Fruit fly (Drosophila melanogaster) whole organism, embryonic: ENCODE data around the gene Trm7-34.

ENCODE experiments used
- ATbp ChIP-seq: fragments of 200-800 bp; sonication (Bioruptor generic); optimal IDR thresholded peaks from 2 replicates; lab custom pipeline; 2017; ENCODE audit warnings: missing biosample characterization, mild to moderate bottlenecking, missing genetic modification characterization, missing genetic modification reagents
- Aef1 ChIP-seq: fragments of 200-800 bp; sonication (Bioruptor generic); IDR thresholded peaks from 3 replicates; pipeline ENCODE4 v1.3.6; 2022; ENCODE audit warnings: missing biosample characterization, missing genetic modification characterization
- Asciz ChIP-seq: fragments of 200-800 bp; sonication (Bioruptor generic); optimal IDR thresholded peaks from 2 replicates; lab custom pipeline; 2017; ENCODE audit warnings: missing biosample characterization, mild to moderate bottlenecking, missing genetic modification characterization, missing genetic modification reagents
- Bdp1 ChIP-seq: fragments of 200-800 bp; sonication (Bioruptor generic); optimal IDR thresholded peaks from 3 replicates; lab custom pipeline; 2016; ENCODE audit warnings: missing biosample characterization, missing genetic modification characterization
- CG10366 ChIP-seq: fragments of 200-800 bp; sonication (Bioruptor generic); IDR thresholded peaks from 2 replicates; pipeline ENCODE4 v1.3.6; 2022; ENCODE audit warnings: missing biosample characterization, missing genetic modification characterization
- CG10431 ChIP-seq: fragments of 200-800 bp; sonication (Bioruptor generic); optimal IDR thresholded peaks from 3 replicates; lab custom pipeline; 2018; ENCODE audit warnings: missing biosample characterization, mild to moderate bottlenecking, missing genetic modification characterization
- CG10654 ChIP-seq: fragments of 200-800 bp; sonication (Bioruptor generic); optimal IDR thresholded peaks from 2 replicates; lab custom pipeline; 2016; ENCODE audit warnings: missing biosample characterization, missing genetic modification characterization
- CG11093 ChIP-seq: fragments of 200-800 bp; sonication (Bioruptor generic); IDR thresholded peaks from 3 replicates; pipeline ENCODE4 v1.3.6; 2022; ENCODE audit warnings: missing biosample characterization, missing genetic modification characterization
- CG12071 ChIP-seq: fragments of 200-800 bp; sonication (Bioruptor generic); optimal IDR thresholded peaks from 3 replicates; lab custom pipeline; 2018; ENCODE audit warnings: missing biosample characterization, mild to moderate bottlenecking, missing genetic modification characterization
- CG12104 ChIP-seq: fragments of 200-800 bp; sonication (Bioruptor generic); optimal IDR thresholded peaks from 3 replicates; lab custom pipeline; 2016; ENCODE audit warnings: missing biosample characterization, missing genetic modification characterization
- CG14965 ChIP-seq: fragments of 200-800 bp; sonication (Bioruptor generic); optimal IDR thresholded peaks from 2 replicates; lab custom pipeline; 2016; ENCODE audit warnings: missing biosample characterization, missing genetic modification characterization, borderline replicate concordance
- CG1529 ChIP-seq: fragments of 200-800 bp; sonication (Bioruptor generic); optimal IDR thresholded peaks from 3 replicates; lab custom pipeline; 2018; ENCODE audit warnings: missing biosample characterization, missing genetic modification characterization
- CG17328 ChIP-seq: fragments of 200-800 bp; sonication (Bioruptor generic); IDR thresholded peaks from 2 replicates; pipeline ENCODE4 v1.3.6; 2022; ENCODE audit warnings: missing biosample characterization, missing genetic modification characterization
- CG30020 ChIP-seq: fragments of 200-800 bp; optimal IDR thresholded peaks from 2 replicates; lab custom pipeline; 2019; ENCODE audit warnings: missing biosample characterization, mild to moderate bottlenecking, missing genetic modification characterization, moderate library complexity
- CG33557 ChIP-seq: fragments of 200-800 bp; sonication (Bioruptor generic); optimal IDR thresholded peaks from 2 replicates; lab custom pipeline; 2019; ENCODE audit warnings: missing biosample characterization, mild to moderate bottlenecking, missing genetic modification characterization, moderate library complexity
- CG4282 ChIP-seq: fragments of 200-800 bp; sonication (Bioruptor generic); optimal IDR thresholded peaks from 2 replicates; lab custom pipeline; 2016; ENCODE audit warnings: missing biosample characterization, missing genetic modification characterization
- CG4617 ChIP-seq: fragments of 200-800 bp; sonication (Bioruptor generic); optimal IDR thresholded peaks from 3 replicates; lab custom pipeline; 2016; ENCODE audit warnings: missing biosample characterization, missing genetic modification characterization, borderline replicate concordance
- CG6254 ChIP-seq: fragments of 200-800 bp; sonication (Bioruptor generic); optimal IDR thresholded peaks from 3 replicates; lab custom pipeline; 2017; ENCODE audit warnings: mild to moderate bottlenecking, missing biosample characterization, missing genetic modification reagents, missing genetic modification characterization
- CG6765 ChIP-seq: fragments of 200-800 bp; sonication (Bioruptor generic); optimal IDR thresholded peaks from 3 replicates; lab custom pipeline; 2017; ENCODE audit warnings: missing biosample characterization, mild to moderate bottlenecking, missing genetic modification characterization
- CG6791 ChIP-seq: fragments of 200-800 bp; sonication (Bioruptor generic); IDR thresholded peaks from 3 replicates; pipeline ENCODE4 v1.3.6; 2022; ENCODE audit warnings: missing biosample characterization, missing genetic modification characterization; ENCODE audit not compliant: partially characterized antibody
- CG7928 ChIP-seq: fragments of 200-800 bp; sonication (Bioruptor generic); optimal IDR thresholded peaks from 2 replicates; lab custom pipeline; 2017; ENCODE audit warnings: missing biosample characterization, mild to moderate bottlenecking, missing genetic modification characterization
- CG9727 ChIP-seq: fragments of 200-800 bp; sonication (Bioruptor generic); optimal IDR thresholded peaks from 3 replicates; lab custom pipeline; 2017; ENCODE audit warnings: missing biosample characterization, mild to moderate bottlenecking, missing genetic modification characterization
- Doc3 ChIP-seq: fragments of 200-800 bp; sonication (Bioruptor generic); IDR thresholded peaks from 3 replicates; pipeline ENCODE4 v1.3.6; 2022; ENCODE audit warnings: missing biosample characterization, missing genetic modification characterization; ENCODE audit not compliant: partially characterized antibody
- Dp ChIP-seq: fragments of 200-800 bp; sonication (Bioruptor generic); optimal IDR thresholded peaks from 2 replicates; lab custom pipeline; 2018; ENCODE audit warnings: missing biosample characterization, mild to moderate bottlenecking, missing genetic modification characterization, moderate library complexity
- H15 ChIP-seq: fragments of 200-800 bp; sonication (Bioruptor generic); IDR thresholded peaks from 3 replicates; pipeline ENCODE4 v1.3.6; 2022; ENCODE audit warnings: missing biosample characterization, missing genetic modification characterization
- HHEX ChIP-seq: fragments of 200-800 bp; sonication (Bioruptor generic); optimal IDR thresholded peaks from 3 replicates; lab custom pipeline; 2017; ENCODE audit warnings: missing biosample characterization, mild to moderate bottlenecking, missing genetic modification characterization, missing genetic modification reagents
- HmgD ChIP-seq: fragments of 200-800 bp; sonication (Bioruptor generic); optimal IDR thresholded peaks from 3 replicates; lab custom pipeline; 2016; ENCODE audit warnings: missing biosample characterization, missing genetic modification characterization
- Oaz ChIP-seq: fragments of 200-800 bp; sonication (Bioruptor generic); IDR thresholded peaks from 2 replicates; pipeline ENCODE4 v1.3.6; 2022; ENCODE audit warnings: missing biosample characterization, missing genetic modification characterization
- Ptx1 ChIP-seq: fragments of 200-800 bp; sonication (Bioruptor generic); IDR thresholded peaks from 2 replicates; pipeline ENCODE4 v1.3.6; 2022; ENCODE audit warnings: missing biosample characterization, missing genetic modification characterization
- Scr ChIP-seq: fragments of 200-800 bp; sonication (Bioruptor generic); IDR thresholded peaks from 2 replicates; pipeline ENCODE4 v1.3.6; 2022; ENCODE audit warnings: missing biosample characterization, missing genetic modification characterization; ENCODE audit not compliant: partially characterized antibody
- Sry-β ChIP-seq: fragments of 200-800 bp; sonication (Bioruptor generic); optimal IDR thresholded peaks from 2 replicates; lab custom pipeline; 2018; ENCODE audit warnings: missing biosample characterization, mild to moderate bottlenecking, missing genetic modification characterization, moderate library complexity
- YL-1 ChIP-seq: fragments of 200-800 bp; sonication (Bioruptor generic); optimal IDR thresholded peaks from 3 replicates; lab custom pipeline; 2017; ENCODE audit warnings: missing biosample characterization, mild to moderate bottlenecking, missing genetic modification characterization
- ap ChIP-seq: fragments of 200-800 bp; sonication (Bioruptor generic); IDR thresholded peaks from 2 replicates; pipeline ENCODE4 v1.3.6; 2022; ENCODE audit warnings: missing biosample characterization, missing genetic modification characterization
- cad ChIP-seq: fragments of >200 bp; optimal IDR thresholded peaks from 2 replicates; lab custom pipeline; 2017; ENCODE audit warnings: missing biosample characterization, missing genetic modification characterization
- cato ChIP-seq: fragments of 200-800 bp; sonication (Bioruptor generic); optimal IDR thresholded peaks from 2 replicates; lab custom pipeline; 2016; ENCODE audit warnings: missing biosample characterization, missing genetic modification characterization, borderline replicate concordance
- caup ChIP-seq: fragments of 200-800 bp; sonication (Bioruptor generic); optimal IDR thresholded peaks from 3 replicates; lab custom pipeline; 2017; ENCODE audit warnings: missing biosample characterization, mild to moderate bottlenecking, missing genetic modification characterization, moderate library complexity; ENCODE audit not compliant: severe bottlenecking
- fd102C ChIP-seq: fragments of 200-800 bp; sonication (Bioruptor generic); optimal IDR thresholded peaks from 2 replicates; lab custom pipeline; 2018; ENCODE audit warnings: missing biosample characterization, mild to moderate bottlenecking, missing genetic modification characterization, moderate library complexity
- fd3F ChIP-seq: fragments of 200-800 bp; sonication (Bioruptor generic); optimal IDR thresholded peaks from 2 replicates; lab custom pipeline; 2018; ENCODE audit warnings: missing biosample characterization, mild to moderate bottlenecking, missing genetic modification characterization, moderate library complexity
- fru ChIP-seq: fragments of >200 bp; optimal IDR thresholded peaks from 2 replicates; lab custom pipeline; 2017
- gfzf ChIP-seq: fragments of 200-800 bp; sonication (Bioruptor generic); optimal IDR thresholded peaks from 2 replicates; lab custom pipeline; 2016; ENCODE audit warnings: missing biosample characterization, mild to moderate bottlenecking, missing genetic modification characterization, moderate library complexity
- h ChIP-seq: fragments of >200 bp; optimal IDR thresholded peaks from 2 replicates; lab custom pipeline; 2017
- hth ChIP-seq: fragments of >200 bp; optimal IDR thresholded peaks from 2 replicates; lab custom pipeline; 2017; ENCODE audit warnings: inconsistent platforms
- jigr1 ChIP-seq: fragments of 200-800 bp; sonication (Bioruptor generic); IDR thresholded peaks from 3 replicates; pipeline ENCODE4 v1.3.6; 2022; ENCODE audit warnings: missing biosample characterization, missing genetic modification characterization
- pb ChIP-seq: fragments of 200-800 bp; sonication (Bioruptor generic); optimal IDR thresholded peaks from 3 replicates; lab custom pipeline; 2016; ENCODE audit warnings: missing biosample characterization, missing genetic modification characterization
- psq ChIP-seq: fragments of 200-800 bp; sonication (Bioruptor generic); optimal IDR thresholded peaks from 2 replicates; lab custom pipeline; 2017; ENCODE audit warnings: missing biosample characterization, missing genetic modification characterization
- pum ChIP-seq: fragments of 200-800 bp; sonication (Bioruptor generic); optimal IDR thresholded peaks from 2 replicates; lab custom pipeline; 2016; ENCODE audit warnings: missing biosample characterization, missing genetic modification characterization
- repo ChIP-seq: fragments of 200-800 bp; sonication (Bioruptor generic); optimal IDR thresholded peaks from 2 replicates; lab custom pipeline; 2016; ENCODE audit warnings: missing biosample characterization, missing genetic modification characterization
- seq ChIP-seq: fragments of 200-800 bp; sonication (Bioruptor generic); IDR thresholded peaks from 2 replicates; pipeline ENCODE4 v1.3.6; 2022; ENCODE audit warnings: missing biosample characterization, missing genetic modification characterization
- ssp ChIP-seq: fragments of 200-800 bp; sonication (Bioruptor generic); IDR thresholded peaks from 2 replicates; pipeline ENCODE4 v1.3.6; 2022; ENCODE audit warnings: missing biosample characterization, missing genetic modification characterization
- toy ChIP-seq: fragments of 200-800 bp; sonication (Bioruptor generic); IDR thresholded peaks from 2 replicates; pipeline ENCODE4 v1.3.6; 2022; ENCODE audit warnings: missing biosample characterization, missing genetic modification characterization
- tx ChIP-seq: fragments of 200-800 bp; sonication (Bioruptor generic); optimal IDR thresholded peaks from 2 replicates; lab custom pipeline; 2016; ENCODE audit warnings: missing biosample characterization, missing genetic modification characterization
- unpg ChIP-seq: fragments of 200-800 bp; sonication (Bioruptor generic); optimal IDR thresholded peaks from 3 replicates; lab custom pipeline; 2018; ENCODE audit warnings: missing biosample characterization, mild to moderate bottlenecking, missing genetic modification characterization, moderate library complexity

The Trm7-34 gene

dm6 chr3R:21118784-21119183 lies 14.9 kb downstream of the Trm7-34 start, which contains the start of gene Bdbt (continued):
- no peak for TF ChIP-seq CG6765 (GFP tag; lab: Kevin White, UChicago)
- no peak for TF ChIP-seq h
- TF ChIP-seq ATbp (GFP tag; lab: Kevin White, UChicago): no peak
- 0 out of 2 replicates have a peak, but pooled peaks have one; percentile 31 for TF ChIP-seq CG17328
- peak; percentile 8 for TF ChIP-seq CG9727 (GFP tag; lab: Kevin White, UChicago)
- TF ChIP-seq seq (GFP tag; lab: Robert Waterston, UW): no peak
- TF ChIP-seq gfzf: peak; percentile 81
- no peak for TF ChIP-seq unpg (GFP tag; lab: Kevin White, UChicago)
- TF ChIP-seq Sry-β (GFP tag; lab: Kevin White, UChicago): no peak
- peak; percentile 95 for TF ChIP-seq CG6791 (GFP tag; lab: Robert Waterston, UW)
- TF ChIP-seq CG4617 (GFP tag; lab: Kevin White, UChicago): no peak
- no peak for TF ChIP-seq CG10431 (GFP tag; lab: Kevin White, UChicago)
- TF ChIP-seq CG12071 (GFP tag; lab: Kevin White, UChicago): no peak
- peak; percentile 40; the same call in 2 of the 3 replicates for TF ChIP-seq Aef1
- TF ChIP-seq Dp (GFP tag; lab: Kevin White, UChicago): peak; percentile 39
- no peak for TF ChIP-seq HmgD (GFP tag; lab: Kevin White, UChicago)
- no peak for TF ChIP-seq CG4282 (GFP tag; lab: Kevin White, UChicago)
- TF ChIP-seq YL-1: no peak
- no peak for TF ChIP-seq cad
- no peak for TF ChIP-seq CG1529 (GFP tag; lab: Kevin White, UChicago)
- TF ChIP-seq CG33557 (GFP tag; lab: Kevin White, UChicago): no peak
- TF ChIP-seq CG12104 (GFP tag; lab: Kevin White, UChicago): no peak
- TF ChIP-seq hth (lab: Kevin White, UChicago): no peak
- no peak for TF ChIP-seq pb (GFP tag; lab: Kevin White, UChicago)
- peak; percentile 68; the same call in 1 of the 2 replicates for TF ChIP-seq Scr
- TF ChIP-seq psq (GFP tag; lab: Kevin White, UChicago): no peak
- no peak for TF ChIP-seq tx (GFP tag; lab: Kevin White, UChicago)
- TF ChIP-seq CG10366 (GFP tag; lab: Robert Waterston, UW): no peak; the same call in 1 of the 2 replicates
- TF ChIP-seq cato (GFP tag; lab: Kevin White, UChicago): no peak
- TF ChIP-seq caup (GFP tag; lab: Kevin White, UChicago): no peak
- no peak for TF ChIP-seq H15 (GFP tag; lab: Robert Waterston, UW)
- TF ChIP-seq CG10654: peak; percentile 11
- no peak for TF ChIP-seq CG14965 (GFP tag; lab: Kevin White, UChicago)
- TF ChIP-seq pum (GFP tag; lab: Kevin White, UChicago): peak; percentile 4
- no peak for TF ChIP-seq CG6254 (GFP tag; lab: Kevin White, UChicago)
- TF ChIP-seq fd102C (GFP tag; lab: Kevin White, UChicago): no peak
- no peak for TF ChIP-seq CG11093 (GFP tag; lab: Robert Waterston, UW)
- no peak for TF ChIP-seq Doc3 (GFP tag; lab: Robert Waterston, UW)
- TF ChIP-seq Bdp1 (GFP tag; lab: Kevin White, UChicago): no peak
- TF ChIP-seq CG7928 (GFP tag; lab: Kevin White, UChicago): no peak
- TF ChIP-seq HHEX (GFP tag; lab: Kevin White, UChicago): no peak
- peak; percentile 95 for TF ChIP-seq ssp
- peak; percentile 68 for TF ChIP-seq CG30020 (tag; lab: Kevin White, UChicago)
- TF ChIP-seq Oaz (GFP tag; lab: Robert Waterston, UW): no peak
- TF ChIP-seq Ptx1: no peak
- no peak for TF ChIP-seq toy (GFP tag; lab: Robert Waterston, UW)
- no peak for TF ChIP-seq Asciz (GFP tag; lab: Kevin White, UChicago)
- no peak for TF ChIP-seq fru (lab: Kevin White, UChicago)
- TF ChIP-seq jigr1 (GFP tag; lab: Robert Waterston, UW): no peak
- no peak for TF ChIP-seq fd3F (GFP tag; lab: Kevin White, UChicago)
- 0 out of 2 replicates have a peak, but pooled peaks have one; percentile 21 for TF ChIP-seq ap (GFP tag; lab: Robert Waterston, UW)
- TF ChIP-seq repo: no peak
